Worm (Caenorhabditis elegans): ENCODE results near the gene F26D2.3.

- TF ChIP-seq flt-1 (GFP tag; IDR thresholded peaks at IDR 0.05) (no peak), tab-1 (GFP tag; IDR thresholded peaks at IDR 0.05) (no peak), ref-1 (GFP tag; conservative IDR thresholded peaks at IDR 0.05) (no peak), klf-2 (GFP tag; conservative IDR thresholded peaks at IDR 0.05) (no peak), cog-1 (tag; optimal IDR thresholded peaks at IDR 0.05) (no peak), ztf-23 (GFP tag; IDR thresholded peaks at IDR 0.05) (no peak), med-1 (GFP tag; optimal IDR thresholded peaks at IDR 0.05; ENCODE audit: insufficient read depth) (no peak), T22C8.4 (GFP tag; IDR thresholded peaks at IDR 0.05) (no peak)
These were observed 19.5 kb upstream of the F26D2.3 start, which contains the start of gene sri-65 for ce11 chrV:16388268-16388667.

Measured in whole organism, midembryonic.